Worm (Caenorhabditis elegans) whole organism, early embryonic: ENCODE data around the gene cyp-14A1.

Experiments used
- aly-1 ChIP-seq: sonication (generic microtip); optimal IDR thresholded peaks from 2 replicates; lab custom pipeline; 2016; ENCODE audit warnings: missing genetic modification characterization, missing compliant biosample characterization
- ama-1 ChIP-seq: fragments of 150-350 bp; optimal IDR thresholded peaks from 2 replicates; lab custom pipeline; 2014

- TF ChIP-seq aly-1 (no peak), ama-1 (lab: Kevin White, UChicago) (no peak)
These were observed 36.2 kb upstream of the cyp-14A1 start, which contains the start of gene srd-42 for ce11 chrX:13303357-13303756.
